Fruit fly (Drosophila melanogaster) whole organism, embryonic: Measurements from ENCODE around the gene CG14851.
A peak's percentile ranks its signal among the peaks of the same experiment; 100 is the strongest.

Experiments
- CG10543 ChIP-seq: fragments of 200-800 bp; sonication (Bioruptor generic); optimal IDR thresholded peaks from 3 replicates; lab custom pipeline; 2017; ENCODE audit warnings: missing biosample characterization, mild to moderate bottlenecking, missing genetic modification characterization, moderate library complexity
- CG10959 ChIP-seq: fragments of 200-800 bp; sonication (Bioruptor generic); IDR thresholded peaks from 2 replicates; pipeline ENCODE4 v1.3.6; 2022; ENCODE audit warnings: missing biosample characterization, missing genetic modification characterization
- CG10979 ChIP-seq: fragments of 200-800 bp; sonication (Bioruptor generic); optimal IDR thresholded peaks from 2 replicates; lab custom pipeline; 2018; ENCODE audit warnings: missing biosample characterization, mild to moderate bottlenecking, missing genetic modification characterization, moderate library complexity
- CG11398 ChIP-seq: fragments of 200-800 bp; sonication (Bioruptor generic); optimal IDR thresholded peaks from 2 replicates; lab custom pipeline; 2016; ENCODE audit warnings: missing biosample characterization, missing genetic modification characterization
- CG1233 ChIP-seq: fragments of 200-800 bp; sonication (Bioruptor generic); optimal IDR thresholded peaks from 4 replicates; lab custom pipeline; 2018; ENCODE audit warnings: missing biosample characterization, mild to moderate bottlenecking, missing genetic modification characterization
- CG12659 ChIP-seq: fragments of 200-800 bp; sonication (Bioruptor generic); optimal IDR thresholded peaks from 3 replicates; lab custom pipeline; 2017; ENCODE audit warnings: mild to moderate bottlenecking, missing biosample characterization, missing genetic modification reagents, missing genetic modification characterization
- CG15696 ChIP-seq: fragments of 200-800 bp; sonication (Bioruptor generic); optimal IDR thresholded peaks from 2 replicates; lab custom pipeline; 2019; ENCODE audit warnings: missing biosample characterization, mild to moderate bottlenecking, missing genetic modification characterization, moderate library complexity
- CG17385 ChIP-seq: fragments of 200-800 bp; sonication (Bioruptor generic); optimal IDR thresholded peaks from 3 replicates; lab custom pipeline; 2018; ENCODE audit warnings: missing biosample characterization, mild to moderate bottlenecking, missing genetic modification characterization
- CG18764 ChIP-seq: fragments of 200-800 bp; sonication (Bioruptor generic); optimal IDR thresholded peaks from 3 replicates; lab custom pipeline; 2016; ENCODE audit warnings: missing biosample characterization, missing genetic modification characterization
- CG2120 ChIP-seq: fragments of 200-800 bp; sonication (Bioruptor generic); optimal IDR thresholded peaks from 3 replicates; lab custom pipeline; 2016; ENCODE audit warnings: missing biosample characterization, missing genetic modification characterization
- CG30431 ChIP-seq: fragments of 200-800 bp; sonication (Bioruptor generic); optimal IDR thresholded peaks from 2 replicates; lab custom pipeline; 2017; ENCODE audit warnings: missing biosample characterization, missing genetic modification characterization
- CG32767 ChIP-seq: fragments of 200-800 bp; sonication (Bioruptor generic); IDR thresholded peaks from 2 replicates; pipeline ENCODE4 v1.3.6; 2022; ENCODE audit warnings: missing biosample characterization, missing genetic modification characterization
- CG3838 ChIP-seq: fragments of 200-800 bp; sonication (Bioruptor generic); optimal IDR thresholded peaks from 3 replicates; lab custom pipeline; 2016; ENCODE audit warnings: missing biosample characterization, missing genetic modification characterization
- CG3847 ChIP-seq: fragments of 200-800 bp; sonication (Bioruptor generic); IDR thresholded peaks from 2 replicates; pipeline ENCODE4 v1.3.6; 2022; ENCODE audit warnings: missing biosample characterization, missing genetic modification characterization
- CG43689 ChIP-seq: fragments of 200-800 bp; sonication (Bioruptor generic); IDR thresholded peaks from 2 replicates; pipeline ENCODE4 v1.3.6; 2022; ENCODE audit warnings: missing biosample characterization, missing genetic modification characterization
- CG4707 ChIP-seq: fragments of 200-800 bp; sonication (Bioruptor generic); optimal IDR thresholded peaks from 2 replicates; lab custom pipeline; 2018; ENCODE audit warnings: missing biosample characterization, mild to moderate bottlenecking, missing genetic modification characterization, moderate library complexity
- CG6272 ChIP-seq: fragments of 200-800 bp; sonication (Bioruptor generic); IDR thresholded peaks from 2 replicates; pipeline ENCODE4 v1.3.6; 2022; ENCODE audit warnings: missing biosample characterization, missing genetic modification characterization
- CG6689 ChIP-seq: fragments of 200-800 bp; sonication (Bioruptor generic); IDR thresholded peaks from 2 replicates; pipeline ENCODE4 v1.3.6; 2022; ENCODE audit warnings: missing biosample characterization, missing genetic modification characterization
- CG7372 ChIP-seq: fragments of 200-800 bp; sonication (Bioruptor generic); IDR thresholded peaks from 2 replicates; pipeline ENCODE4 v1.3.6; 2022; ENCODE audit warnings: missing biosample characterization, missing genetic modification characterization
- CG8290 ChIP-seq, 3 experiments: fragments of 200-800 bp; sonication (Bioruptor generic); optimal IDR thresholded peaks; 2 replicates each; lab custom pipeline; 2016 to 2019; ENCODE audit warnings: missing biosample characterization in 3 of 3, missing genetic modification characterization in 3 of 3, mild to moderate bottlenecking in 2 of 3, moderate library complexity in 1 of 3
- CG8478 ChIP-seq: fragments of >200 bp; optimal IDR thresholded peaks from 2 replicates; lab custom pipeline; 2018
- CG9437 ChIP-seq: fragments of 200-800 bp; sonication (Bioruptor generic); optimal IDR thresholded peaks from 2 replicates; lab custom pipeline; 2018; ENCODE audit warnings: missing biosample characterization, mild to moderate bottlenecking, missing genetic modification characterization
- CG9727 ChIP-seq: fragments of 200-800 bp; sonication (Bioruptor generic); optimal IDR thresholded peaks from 3 replicates; lab custom pipeline; 2017; ENCODE audit warnings: missing biosample characterization, mild to moderate bottlenecking, missing genetic modification characterization
- CG9932 ChIP-seq: fragments of 200-800 bp; sonication (Bioruptor generic); IDR thresholded peaks from 2 replicates; pipeline ENCODE4 v1.3.6; 2022; ENCODE audit warnings: missing biosample characterization, missing genetic modification characterization
- E2f1 ChIP-seq: fragments of 200-800 bp; sonication (Bioruptor generic); IDR thresholded peaks from 2 replicates; pipeline ENCODE4 v1.3.6; 2022; ENCODE audit warnings: missing biosample characterization, missing genetic modification characterization
- Myb ChIP-seq: fragments of 200-800 bp; sonication (Bioruptor generic); optimal IDR thresholded peaks from 2 replicates; lab custom pipeline; 2016; ENCODE audit warnings: missing biosample characterization, missing genetic modification characterization
- Nf-YB ChIP-seq: fragments of 200-800 bp; sonication (Bioruptor generic); optimal IDR thresholded peaks from 3 replicates; lab custom pipeline; 2019; ENCODE audit warnings: missing biosample characterization, mild to moderate bottlenecking, missing genetic modification characterization, moderate library complexity
- Opbp ChIP-seq: fragments of 200-800 bp; sonication (Bioruptor generic); IDR thresholded peaks from 3 replicates; pipeline ENCODE4 v1.3.6; 2022; ENCODE audit warnings: missing biosample characterization, missing genetic modification characterization; ENCODE audit not compliant: partially characterized antibody
- PHDP ChIP-seq: fragments of 200-800 bp; sonication (Bioruptor generic); optimal IDR thresholded peaks from 3 replicates; lab custom pipeline; 2018; ENCODE audit warnings: missing biosample characterization, mild to moderate bottlenecking, missing genetic modification characterization, moderate library complexity
- Rfx ChIP-seq: fragments of 200-800 bp; sonication (Bioruptor generic); IDR thresholded peaks from 2 replicates; pipeline ENCODE4 v1.3.6; 2022; ENCODE audit warnings: missing biosample characterization, missing genetic modification characterization
- Rx ChIP-seq: fragments of 200-800 bp; sonication (Bioruptor generic); IDR thresholded peaks from 2 replicates; pipeline ENCODE4 v1.3.6; 2022; ENCODE audit warnings: missing biosample characterization, missing genetic modification characterization
- Spps ChIP-seq: fragments of 200-800 bp; sonication (Bioruptor generic); optimal IDR thresholded peaks from 2 replicates; lab custom pipeline; 2018; ENCODE audit warnings: missing biosample characterization, mild to moderate bottlenecking, missing genetic modification characterization
- Taf1 ChIP-seq: fragments of 200-800 bp; sonication (Bioruptor generic); IDR thresholded peaks from 2 replicates; pipeline ENCODE4 v1.3.6; 2022; ENCODE audit warnings: missing biosample characterization, missing genetic modification characterization
- Usf ChIP-seq: fragments of 200-800 bp; sonication (Bioruptor generic); optimal IDR thresholded peaks from 2 replicates; lab custom pipeline; 2017; ENCODE audit warnings: missing genotype, missing biosample characterization, missing genetic modification characterization
- ap ChIP-seq: fragments of 200-800 bp; sonication (Bioruptor generic); IDR thresholded peaks from 2 replicates; pipeline ENCODE4 v1.3.6; 2022; ENCODE audit warnings: missing biosample characterization, missing genetic modification characterization
- az2 ChIP-seq: fragments of 200-800 bp; sonication (Bioruptor generic); optimal IDR thresholded peaks from 3 replicates; lab custom pipeline; 2016; ENCODE audit warnings: missing biosample characterization, missing genetic modification characterization
- bcd ChIP-seq: fragments of 200-800 bp; sonication (Bioruptor generic); optimal IDR thresholded peaks from 2 replicates; lab custom pipeline; 2017; ENCODE audit warnings: missing biosample characterization, mild to moderate bottlenecking, missing genetic modification characterization
- cato ChIP-seq: fragments of 200-800 bp; sonication (Bioruptor generic); optimal IDR thresholded peaks from 2 replicates; lab custom pipeline; 2016; ENCODE audit warnings: missing biosample characterization, missing genetic modification characterization, borderline replicate concordance
- ems ChIP-seq: fragments of 200-800 bp; sonication (Bioruptor generic); optimal IDR thresholded peaks from 3 replicates; lab custom pipeline; 2016; ENCODE audit warnings: missing biosample characterization, missing genetic modification characterization
- en ChIP-seq: fragments of 200-800 bp; sonication (Bioruptor generic); optimal IDR thresholded peaks from 2 replicates; lab custom pipeline; 2016; ENCODE audit warnings: missing biosample characterization, missing genetic modification characterization
- gem ChIP-seq: fragments of 200-800 bp; sonication (Bioruptor generic); optimal IDR thresholded peaks from 2 replicates; lab custom pipeline; 2019; ENCODE audit warnings: missing biosample characterization, mild to moderate bottlenecking, missing genetic modification characterization, moderate library complexity
- gsb ChIP-seq: fragments of 200-800 bp; sonication (Bioruptor generic); IDR thresholded peaks from 2 replicates; pipeline ENCODE4 v1.3.6; 2022; ENCODE audit warnings: missing biosample characterization, missing genetic modification characterization
- lab ChIP-seq: fragments of 200-800 bp; sonication (Bioruptor generic); optimal IDR thresholded peaks from 3 replicates; lab custom pipeline; 2017; ENCODE audit warnings: missing biosample characterization, missing genetic modification characterization, mild to moderate bottlenecking, moderate library complexity, missing genetic modification reagents
- ranshi ChIP-seq: fragments of 200-800 bp; sonication (Bioruptor generic); IDR thresholded peaks from 2 replicates; pipeline ENCODE4 v1.3.6; 2022; ENCODE audit warnings: missing biosample characterization, missing genetic modification characterization
- rib ChIP-seq: fragments of 200-800 bp; sonication (Bioruptor generic); IDR thresholded peaks from 2 replicates; pipeline ENCODE4 v1.3.6; 2022; ENCODE audit warnings: missing biosample characterization, missing genetic modification characterization
- salm ChIP-seq: fragments of 200-800 bp; sonication (Bioruptor generic); optimal IDR thresholded peaks from 2 replicates; lab custom pipeline; 2018; ENCODE audit warnings: missing biosample characterization, mild to moderate bottlenecking, missing genetic modification characterization
- sd ChIP-seq: fragments of 200-800 bp; sonication (Bioruptor generic); optimal IDR thresholded peaks from 3 replicates; lab custom pipeline; 2018; ENCODE audit warnings: missing biosample characterization, mild to moderate bottlenecking, missing genetic modification characterization, moderate library complexity
- slbo ChIP-seq: fragments of 200-800 bp; sonication (Bioruptor generic); IDR thresholded peaks from 2 replicates; pipeline ENCODE4 v1.3.6; 2022; ENCODE audit warnings: missing biosample characterization, missing genetic modification characterization
- slou ChIP-seq: fragments of 200-800 bp; sonication (Bioruptor generic); optimal IDR thresholded peaks from 3 replicates; lab custom pipeline; 2016; ENCODE audit warnings: missing biosample characterization, missing genetic modification characterization
- tap ChIP-seq: fragments of 200-800 bp; optimal IDR thresholded peaks from 3 replicates; lab custom pipeline; 2019; ENCODE audit warnings: missing biosample characterization, mild to moderate bottlenecking, missing genetic modification characterization, moderate library complexity
- tio ChIP-seq: fragments of 200-800 bp; sonication (Bioruptor generic); optimal IDR thresholded peaks from 2 replicates; lab custom pipeline; 2017; ENCODE audit warnings: missing biosample characterization, missing genetic modification characterization, inconsistent platforms
- z ChIP-seq: fragments of 200-800 bp; sonication (Bioruptor generic); IDR thresholded peaks from 3 replicates; pipeline ENCODE4 v1.3.6; 2022; ENCODE audit warnings: missing biosample characterization, missing genetic modification characterization

The CG14851 gene

dm6 chr3R:14575718-14576187, 13.6 kb downstream of the CG14851 start, which contains the start of gene CG7987:
CG7987 (minus strand) TSS chr3R:14575887.
- peak; percentile 33; the same call in 1 of the 2 replicates for TF ChIP-seq slbo
- TF ChIP-seq CG9932 (GFP tag; lab: Robert Waterston, UW): peak; percentile 53
- no peak for TF ChIP-seq slou
- no peak for TF ChIP-seq Taf1
- TF ChIP-seq Rfx: peak; percentile 64
- no peak for TF ChIP-seq CG7372
- no peak for TF ChIP-seq CG10543 (GFP tag; lab: Kevin White, UChicago)
- TF ChIP-seq sd (tag; lab: Kevin White, UChicago): no peak
- TF ChIP-seq salm (tag; lab: Kevin White, UChicago): no peak
- no peak for TF ChIP-seq rib
- TF ChIP-seq bcd (GFP tag; lab: Kevin White, UChicago): no peak
- no peak for TF ChIP-seq CG11398 (GFP tag; lab: Kevin White, UChicago)
- no peak for TF ChIP-seq CG15696 (tag; lab: Kevin White, UChicago)
- TF ChIP-seq CG8290 (GFP tag; optimal IDR thresholded peaks at IDR 0.05; lab: Kevin White, UChicago): peak; percentile 7
- peak in 1 of 2 experiments; percentile 84 for TF ChIP-seq CG8290 (tag; optimal IDR thresholded peaks at IDR 0.05; lab: Kevin White, UChicago)
- no peak for TF ChIP-seq CG6272 (GFP tag; lab: Robert Waterston, UW)
- TF ChIP-seq CG12659 (GFP tag; lab: Kevin White, UChicago): peak; percentile 35
- no peak for TF ChIP-seq CG9437 (GFP tag; lab: Kevin White, UChicago)
- TF ChIP-seq CG32767 (GFP tag; lab: Robert Waterston, UW): no peak
- no peak for TF ChIP-seq tap (tag; lab: Kevin White, UChicago)
- TF ChIP-seq gsb (GFP tag; lab: Robert Waterston, UW): no peak
- no peak for TF ChIP-seq ranshi (GFP tag; lab: Robert Waterston, UW)
- no peak for TF ChIP-seq CG9727 (GFP tag; lab: Kevin White, UChicago)
- no peak for TF ChIP-seq z (GFP tag; lab: Robert Waterston, UW)
- no peak for TF ChIP-seq lab (GFP tag; lab: Kevin White, UChicago)
- TF ChIP-seq Rx (GFP tag; lab: Robert Waterston, UW): 0 out of 2 replicates have a peak, but pooled peaks have one; percentile 9
- TF ChIP-seq Nf-YB (GFP tag; lab: Kevin White, UChicago): no peak
- no peak for TF ChIP-seq Spps (tag; lab: Kevin White, UChicago)
- peak; percentile 73 for TF ChIP-seq CG3847 (GFP tag; lab: Robert Waterston, UW)
- TF ChIP-seq Myb (GFP tag; lab: Kevin White, UChicago): peak; percentile 96
- no peak for TF ChIP-seq CG10979 (tag; lab: Kevin White, UChicago)
- peak; percentile 94 for TF ChIP-seq CG17385 (GFP tag; lab: Kevin White, UChicago)
- TF ChIP-seq ap: no peak
- no peak for TF ChIP-seq cato (GFP tag; lab: Kevin White, UChicago)
- TF ChIP-seq Opbp (GFP tag; lab: Robert Waterston, UW): peak; percentile 67; the same call in 2 of the 3 replicates
- no peak for TF ChIP-seq Usf (GFP tag; lab: Kevin White, UChicago)
- no peak for TF ChIP-seq CG6689
- TF ChIP-seq ems: no peak
- no peak for TF ChIP-seq CG10959 (GFP tag; lab: Robert Waterston, UW)
- TF ChIP-seq CG8478 (lab: Kevin White, UChicago): no peak
- no peak for TF ChIP-seq gem (tag; lab: Kevin White, UChicago)
- TF ChIP-seq CG3838 (GFP tag; lab: Kevin White, UChicago): no peak
- no peak for TF ChIP-seq en (GFP tag; lab: Kevin White, UChicago)
- TF ChIP-seq E2f1 (GFP tag; lab: Robert Waterston, UW): no peak
- TF ChIP-seq CG2120 (GFP tag; lab: Kevin White, UChicago): peak; percentile 56
- TF ChIP-seq CG4707 (GFP tag; lab: Kevin White, UChicago): no peak
- no peak for TF ChIP-seq CG1233 (GFP tag; lab: Kevin White, UChicago)
- no peak for TF ChIP-seq tio (GFP tag; lab: Kevin White, UChicago)
- no peak for TF ChIP-seq PHDP (tag; lab: Kevin White, UChicago)
- no peak for TF ChIP-seq CG43689 (GFP tag; lab: Robert Waterston, UW)
- no peak for TF ChIP-seq az2 (GFP tag; lab: Kevin White, UChicago)
- no peak for TF ChIP-seq CG30431 (GFP tag; lab: Kevin White, UChicago)
- no peak for TF ChIP-seq CG18764 (GFP tag; lab: Kevin White, UChicago)
